Worm (Caenorhabditis elegans): ENCODE results near the gene Y57A10A.27.

The Y57A10A.27 gene

ce11 chrII:12260538-12260937, 14.3 kb downstream of the Y57A10A.27 start:
- no peak for TF ChIP-seq egl-13 (tag; optimal IDR thresholded peaks at IDR 0.05)
- peak; percentile 83 for TF ChIP-seq fkh-8 (tag; optimal IDR thresholded peaks at IDR 0.05)
- no peak for TF ChIP-seq sup-37 (GFP tag; optimal IDR thresholded peaks at IDR 0.05)
- no peak for TF ChIP-seq dpl-1 (GFP tag; optimal IDR thresholded peaks at IDR 0.05)
- TF ChIP-seq nhr-47 (tag; optimal IDR thresholded peaks at IDR 0.05): peak; percentile 29
- TF ChIP-seq aha-1 (tag; optimal IDR thresholded peaks at IDR 0.05): no peak
- no peak for TF ChIP-seq zag-1 (tag; optimal IDR thresholded peaks at IDR 0.05)
- TF ChIP-seq nhr-11 (tag; optimal IDR thresholded peaks at IDR 0.05): no peak
- TF ChIP-seq hlh-4 (tag; optimal IDR thresholded peaks at IDR 0.05): no peak
- TF ChIP-seq efl-1 (optimal IDR thresholded peaks at IDR 0.05): no peak
- no peak for TF ChIP-seq efl-1 (GFP tag; optimal IDR thresholded peaks at IDR 0.05 in 1 of 2)
- TF ChIP-seq ceh-8 (GFP tag; optimal IDR thresholded peaks at IDR 0.05): peak; percentile 58
- TF ChIP-seq hlh-17 (GFP tag; optimal IDR thresholded peaks at IDR 0.05; ENCODE audit: borderline replicate concordance): no peak
- TF ChIP-seq lin-14 (GFP tag; optimal IDR thresholded peaks at IDR 0.05): no peak
- no peak for TF ChIP-seq mef-2 (tag; optimal IDR thresholded peaks at IDR 0.05)
- peak; percentile 42 for TF ChIP-seq nhr-71 (tag; optimal IDR thresholded peaks at IDR 0.05)
- no peak for TF ChIP-seq nhr-76 (tag; optimal IDR thresholded peaks at IDR 0.05)
- no peak for TF ChIP-seq isw-1 (GFP tag; IDR thresholded peaks at IDR 0.05)
- TF ChIP-seq xbp-1 (tag; optimal IDR thresholded peaks at IDR 0.05): no peak
- TF ChIP-seq nhr-28 (tag; optimal IDR thresholded peaks at IDR 0.05): no peak
- no peak for TF ChIP-seq mep-1 (tag; optimal IDR thresholded peaks at IDR 0.05)
- no peak for TF ChIP-seq zip-4 (GFP tag; optimal IDR thresholded peaks at IDR 0.05)
- no peak for TF ChIP-seq hpl-2 (GFP tag; optimal IDR thresholded peaks at IDR 0.05)
- no peak for TF ChIP-seq pag-3 (tag; optimal IDR thresholded peaks at IDR 0.05; ENCODE audit: borderline replicate concordance, insufficient read depth)

- TF ChIP-seq xbp-1 (tag; optimal IDR thresholded peaks at IDR 0.05): no peak
- TF ChIP-seq ceh-82 (tag; optimal IDR thresholded peaks at IDR 0.05): no peak
- TF ChIP-seq zag-1 (tag; optimal IDR thresholded peaks at IDR 0.05): no peak
- TF ChIP-seq ama-1 (optimal IDR thresholded peaks at IDR 0.05): no peak
- no peak for TF ChIP-seq ceh-63 (GFP tag; optimal IDR thresholded peaks at IDR 0.05)
- no peak for TF ChIP-seq pax-3 (tag; optimal IDR thresholded peaks at IDR 0.05)
- no peak for TF ChIP-seq pag-3 (tag; optimal IDR thresholded peaks at IDR 0.05; ENCODE audit: borderline replicate concordance, insufficient read depth)
- no peak for TF ChIP-seq nhr-28 (tag; optimal IDR thresholded peaks at IDR 0.05)
- no peak for TF ChIP-seq hlh-4 (tag; optimal IDR thresholded peaks at IDR 0.05)
- TF ChIP-seq lin-13 (GFP tag; optimal IDR thresholded peaks at IDR 0.05): no peak
- no peak for TF ChIP-seq nhr-84 (tag; optimal IDR thresholded peaks at IDR 0.05)
- TF ChIP-seq skn-1 (tag; optimal IDR thresholded peaks at IDR 0.05): no peak
- no peak for TF ChIP-seq efl-3 (GFP tag; optimal IDR thresholded peaks at IDR 0.05)
- TF ChIP-seq fkh-4 (tag; optimal IDR thresholded peaks at IDR 0.05; ENCODE audit: borderline replicate concordance): no peak
These were observed 17.7 kb downstream of the Y57A10A.27 start for ce11 chrII:12257095-12257494.

ce11 chrII:12256528-12256927, 18.3 kb downstream of the Y57A10A.27 start, which contains the start of gene parn-2:
parn-2 (minus strand) TSS chrII:12256628.
- no peak for TF ChIP-seq lin-13 (GFP tag; optimal IDR thresholded peaks at IDR 0.05)
- TF ChIP-seq ets-5 (GFP tag; IDR thresholded peaks at IDR 0.05): no peak
- no peak for TF ChIP-seq unc-130 (tag; optimal IDR thresholded peaks at IDR 0.05)
- no peak for TF ChIP-seq fkh-10 (GFP tag; optimal IDR thresholded peaks at IDR 0.05)
- no peak for TF ChIP-seq nhr-85 (tag)
- no peak for TF ChIP-seq Y116A8C.19 (tag; optimal IDR thresholded peaks at IDR 0.05; ENCODE audit: borderline replicate concordance)
- TF ChIP-seq lsy-2 (tag; optimal IDR thresholded peaks at IDR 0.05): no peak
- no peak for TF ChIP-seq snu-23 (GFP tag; optimal IDR thresholded peaks at IDR 0.05)
- TF ChIP-seq unc-30 (tag; optimal IDR thresholded peaks at IDR 0.05): no peak
- TF ChIP-seq irx-1 (tag; optimal IDR thresholded peaks at IDR 0.05): no peak
- TF ChIP-seq dsc-1 (tag; optimal IDR thresholded peaks at IDR 0.05): no peak
- TF ChIP-seq nhr-11 (tag; optimal IDR thresholded peaks at IDR 0.05): no peak
- TF ChIP-seq nhr-20 (tag; optimal IDR thresholded peaks at IDR 0.05): no peak
- TF ChIP-seq nhr-28 (tag; optimal IDR thresholded peaks at IDR 0.05): no peak
- no peak for TF ChIP-seq dpl-1 (GFP tag; optimal IDR thresholded peaks at IDR 0.05)
- no peak for TF ChIP-seq sptf-1 (tag; optimal IDR thresholded peaks at IDR 0.05)
- TF ChIP-seq C34B4.2 (tag; optimal IDR thresholded peaks at IDR 0.05): no peak
